Fruit fly (Drosophila melanogaster): Measurements from ENCODE around the gene CG31097.

CG31097 gene

DNA sequence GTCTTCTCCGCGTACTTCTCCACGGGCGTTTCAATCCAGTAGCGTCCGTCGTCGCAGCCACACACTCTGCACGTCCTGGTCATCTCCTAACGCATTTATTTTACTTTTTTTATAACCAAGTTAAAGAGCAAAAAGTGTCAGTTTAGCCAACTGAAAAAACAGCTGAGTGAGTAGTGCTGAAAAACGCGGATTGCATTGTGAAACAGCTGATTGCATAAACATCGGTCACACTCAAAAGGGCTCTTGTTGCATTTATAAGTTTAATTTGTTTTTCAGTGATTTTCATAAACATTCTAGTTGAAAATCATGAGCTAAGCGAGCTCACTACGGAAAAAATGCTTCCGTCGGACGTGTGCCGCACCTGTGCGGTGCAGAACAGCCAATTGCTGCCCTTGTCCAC is 37.5 kb upstream of the CG31097 start, which contains the start of the genes CG10669 and CG11902 (continued):
- no peak for TF ChIP-seq CG8281 (tag; optimal IDR thresholded peaks at IDR 0.05)
- TF ChIP-seq B-H2 (GFP tag; optimal IDR thresholded peaks at IDR 0.05) = no peak
- TF ChIP-seq cas (GFP tag; IDR thresholded peaks at IDR 0.05) = no peak
- TF ChIP-seq bbx (GFP tag; IDR thresholded peaks at IDR 0.05; ENCODE audit: partially characterized antibody) = no peak
- TF ChIP-seq fu2 (GFP tag; optimal IDR thresholded peaks at IDR 0.05) = no peak
- TF ChIP-seq slou (GFP tag; optimal IDR thresholded peaks at IDR 0.05) = no peak
- no peak for TF ChIP-seq inv (GFP tag; IDR thresholded peaks at IDR 0.05; ENCODE audit: partially characterized antibody)
- peak; percentile 76 for TF ChIP-seq stwl (tag; optimal IDR thresholded peaks at IDR 0.05)
- no peak for TF ChIP-seq Hmx (GFP tag; optimal IDR thresholded peaks at IDR 0.05)
- no peak for TF ChIP-seq Camta (GFP tag; optimal IDR thresholded peaks at IDR 0.05)
- TF ChIP-seq CTCF (GFP tag; optimal IDR thresholded peaks at IDR 0.05) = no peak
- TF ChIP-seq Deaf1 (tag; optimal IDR thresholded peaks at IDR 0.05) = no peak

DNA sequence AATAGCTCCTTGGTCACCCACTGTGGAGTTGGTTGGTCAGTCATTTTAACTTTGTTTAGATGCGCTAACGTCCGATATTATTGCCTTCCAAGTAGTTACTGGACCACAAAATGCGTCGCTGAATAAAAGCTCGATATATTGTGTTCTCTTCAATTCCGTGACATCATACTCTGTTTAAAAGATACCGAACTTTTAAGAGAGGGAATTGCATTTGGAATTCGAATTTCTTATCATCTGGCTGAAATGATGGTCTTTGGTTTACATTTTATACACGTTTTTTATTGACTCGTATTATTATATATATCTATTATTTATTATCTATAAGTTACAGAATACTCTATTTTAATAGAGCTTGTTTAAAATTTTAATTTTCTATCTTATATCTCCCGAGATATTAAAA is 33.5 kb upstream of the CG31097 start, which contains the start of gene CHKov2:
Gene CHKov2 (minus strand): TSS at position 101 of the 400 bp plus-strand sequence.
- TF ChIP-seq CG3163 (GFP tag; optimal IDR thresholded peaks at IDR 0.05) (peak; percentile 55), Trl (optimal IDR thresholded peaks at IDR 0.05) (peak in 1 of 2 experiments; percentile 11), Trl (GFP tag; optimal IDR thresholded peaks at IDR 0.05) (no peak), caup (GFP tag; optimal IDR thresholded peaks at IDR 0.05; ENCODE audit: severe bottlenecking) (no peak)

DNA sequence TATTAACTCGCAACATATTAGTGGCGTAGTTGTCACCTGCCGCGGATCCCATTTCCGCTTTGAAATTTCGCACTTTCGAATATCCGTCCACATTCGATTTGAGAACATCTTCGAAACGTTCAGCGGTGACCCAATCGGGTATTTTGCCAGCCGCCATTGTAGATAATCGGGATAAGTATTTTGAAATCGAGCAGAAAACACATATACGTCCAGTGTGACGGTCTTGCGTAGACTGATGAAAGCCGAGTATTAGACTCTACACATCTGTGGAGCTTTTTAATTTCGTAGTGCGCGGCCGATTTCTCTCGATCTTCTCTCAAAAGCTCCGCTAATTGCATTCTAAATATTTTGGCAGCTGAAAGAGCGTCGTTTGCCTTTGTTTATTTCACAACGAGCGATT is 31.5 kb upstream of the CG31097 start, which contains the start of gene CHKov1:
Gene CHKov1 (minus strand): TSS at position 238 of the 400 bp plus-strand sequence.
- TF ChIP-seq Bteb2 (GFP tag; optimal IDR thresholded peaks at IDR 0.05) (no peak), CG17568 (GFP tag; optimal IDR thresholded peaks at IDR 0.05) (no peak), Dad (GFP tag; optimal IDR thresholded peaks at IDR 0.05) (no peak), sna (GFP tag; IDR thresholded peaks at IDR 0.05; ENCODE audit: partially characterized antibody) (no peak), CG2875 (GFP tag; optimal IDR thresholded peaks at IDR 0.05) (no peak), lola (GFP tag; optimal IDR thresholded peaks at IDR 0.05) (no peak), kah (GFP tag; optimal IDR thresholded peaks at IDR 0.05) (no peak), gro (GFP tag; optimal IDR thresholded peaks at IDR 0.05) (peak; percentile 0), amos (GFP tag; IDR thresholded peaks at IDR 0.05; ENCODE audit: partially characterized antibody) (peak; percentile 38; the same call in 1 of the 2 replicates), GATAe (GFP tag; conservative IDR thresholded peaks at IDR 0.05) (no peak), CG10366 (GFP tag; IDR thresholded peaks at IDR 0.05) (no peak), rib (GFP tag; IDR thresholded peaks at IDR 0.05) (no peak), D (optimal IDR thresholded peaks at IDR 0.05) (no peak), D (GFP tag; optimal IDR thresholded peaks at IDR 0.05) (no peak), CG10267 (tag; optimal IDR thresholded peaks at IDR 0.05) (no peak), Poxn (GFP tag; IDR thresholded peaks at IDR 0.05) (no peak), dysf (GFP tag; IDR thresholded peaks at IDR 0.05) (no peak), chinmo (GFP tag; IDR thresholded peaks at IDR 0.05; ENCODE audit: partially characterized antibody) (0 out of 4 replicates have a peak, but pooled peaks have one; percentile 40), peb (GFP tag; IDR thresholded peaks at IDR 0.05) (no peak), CG9215 (GFP tag; IDR thresholded peaks at IDR 0.05) (no peak), Drgx (GFP tag; IDR thresholded peaks at IDR 0.05) (peak; percentile 39; the same call in 1 of the 2 replicates), Dref (GFP tag; IDR thresholded peaks at IDR 0.05) (no peak), CG3163 (GFP tag; optimal IDR thresholded peaks at IDR 0.05) (peak; percentile 44), Atf-2 (GFP tag; optimal IDR thresholded peaks at IDR 0.05) (no peak), CG15601 (tag; optimal IDR thresholded peaks at IDR 0.05) (no peak), pum (GFP tag; optimal IDR thresholded peaks at IDR 0.05) (no peak), HLH3B (GFP tag; IDR thresholded peaks at IDR 0.05) (no peak), dan (GFP tag; IDR thresholded peaks at IDR 0.05) (no peak), nerfin-1 (tag; optimal IDR thresholded peaks at IDR 0.05) (no peak), luna (GFP tag; optimal IDR thresholded peaks at IDR 0.05) (no peak), MESR4 (GFP tag; optimal IDR thresholded peaks at IDR 0.05) (no peak), bbx (GFP tag; IDR thresholded peaks at IDR 0.05; ENCODE audit: partially characterized antibody) (peak; percentile 39; the same call in 1 of the 2 replicates), vvl (GFP tag; IDR thresholded peaks at IDR 0.05) (0 out of 2 replicates have a peak, but pooled peaks have one; percentile 21), CG3995 (GFP tag; optimal IDR thresholded peaks at IDR 0.05) (no peak), stwl (tag; optimal IDR thresholded peaks at IDR 0.05) (no peak), trem (tag; optimal IDR thresholded peaks at IDR 0.05) (no peak)
